Worm (Caenorhabditis elegans): ENCODE results near the gene ZK813.6.

ZK813.6 gene

ce11 chrX:3469332-3469731, 44.7 kb downstream of the ZK813.6 start:
- TF ChIP-seq ceh-83 (GFP tag; optimal IDR thresholded peaks at IDR 0.05) (no peak), lin-32 (GFP tag; optimal IDR thresholded peaks at IDR 0.05) (no peak), zip-8 (tag; optimal IDR thresholded peaks at IDR 0.05) (no peak), lin-13 (tag; optimal IDR thresholded peaks at IDR 0.05) (no peak), hlh-1 (tag; optimal IDR thresholded peaks at IDR 0.05) (no peak), sptf-1 (tag; optimal IDR thresholded peaks at IDR 0.05) (peak; percentile 56), unc-120 (tag; optimal IDR thresholded peaks at IDR 0.05; ENCODE audit: poor library complexity, severe bottlenecking) (no peak), mab-5 (tag; optimal IDR thresholded peaks at IDR 0.05) (no peak), ces-1 (GFP tag; optimal IDR thresholded peaks at IDR 0.05) (peak; percentile 95), elt-3 (tag; optimal IDR thresholded peaks at IDR 0.05) (no peak), unc-39 (tag; optimal IDR thresholded peaks at IDR 0.05) (no peak), elt-1 (tag; optimal IDR thresholded peaks at IDR 0.05; ENCODE audit: borderline replicate concordance, insufficient read depth) (no peak), ztf-11 (tag; optimal IDR thresholded peaks at IDR 0.05) (no peak), snpc-4 (tag; optimal IDR thresholded peaks at IDR 0.05) (no peak), M03D4.4 (tag; optimal IDR thresholded peaks at IDR 0.05) (peak; percentile 14), ceh-39 (tag; optimal IDR thresholded peaks at IDR 0.05) (no peak), nhr-237 (tag; optimal IDR thresholded peaks at IDR 0.05) (no peak), pha-4 (tag; optimal IDR thresholded peaks at IDR 0.05) (no peak), tbx-8 (GFP tag; optimal IDR thresholded peaks at IDR 0.05) (no peak), ceh-43 (GFP tag; optimal IDR thresholded peaks at IDR 0.05) (no peak), cnd-1 (tag; optimal IDR thresholded peaks at IDR 0.05) (no peak), drap-1 (GFP tag; optimal IDR thresholded peaks at IDR 0.05) (no peak), mep-1 (tag; optimal IDR thresholded peaks at IDR 0.05) (no peak), flh-1 (GFP tag; optimal IDR thresholded peaks at IDR 0.05) (no peak), nhr-12 (tag; optimal IDR thresholded peaks at IDR 0.05) (no peak), sem-2 (GFP tag; optimal IDR thresholded peaks at IDR 0.05) (no peak), mls-2 (tag; optimal IDR thresholded peaks at IDR 0.05) (peak; percentile 65), lsy-2 (tag; optimal IDR thresholded peaks at IDR 0.05) (no peak), nhr-2 (tag; optimal IDR thresholded peaks at IDR 0.05) (no peak)

DNA sequence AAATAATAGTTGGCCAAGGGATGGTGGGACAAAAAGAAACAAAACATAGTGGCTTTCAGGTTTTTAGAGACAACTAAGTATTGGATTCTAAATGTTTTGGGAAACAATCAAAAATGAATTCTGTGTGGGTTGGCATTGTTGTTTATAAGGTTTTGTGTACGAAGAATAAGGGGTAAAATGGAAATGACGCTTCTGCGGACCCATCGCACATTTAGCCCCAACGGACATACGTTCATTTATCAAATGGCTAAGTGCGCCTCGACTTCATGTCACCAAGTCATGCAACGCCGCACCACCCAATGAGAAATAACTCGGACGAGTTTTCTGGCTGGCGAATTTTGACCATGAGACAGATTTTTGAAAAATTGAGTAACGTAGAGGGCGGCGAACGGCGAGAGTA, 45.7 kb downstream of the ZK813.6 start:
- TF ChIP-seq zip-8 (tag; optimal IDR thresholded peaks at IDR 0.05), result no peak

DNA sequence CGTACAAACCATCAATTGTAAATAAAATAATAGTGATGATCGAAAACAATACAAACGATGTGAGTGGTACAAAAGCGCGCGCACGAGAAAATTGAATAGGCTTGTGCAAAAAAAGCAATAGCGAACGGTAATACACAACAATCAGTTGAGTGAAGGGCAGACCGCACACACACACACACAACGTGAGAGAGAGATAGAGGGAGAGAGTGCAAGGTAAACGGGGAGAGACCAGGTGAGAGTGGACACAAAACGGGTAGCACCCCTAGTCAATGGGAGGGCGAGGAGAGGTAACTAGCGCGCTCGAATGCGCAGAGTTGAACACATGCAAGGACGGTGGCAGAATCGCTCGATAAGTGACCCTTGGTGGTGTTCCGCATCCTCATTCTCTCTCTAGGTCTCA, 47.6 kb downstream of the ZK813.6 start:
- TF ChIP-seq snpc-4 (tag; optimal IDR thresholded peaks at IDR 0.05), result no peak
- no peak for TF ChIP-seq nhr-237 (tag; optimal IDR thresholded peaks at IDR 0.05)
- TF ChIP-seq sptf-1 (tag; optimal IDR thresholded peaks at IDR 0.05), result peak; percentile 65
- no peak for TF ChIP-seq blmp-1 (tag; optimal IDR thresholded peaks at IDR 0.05)
- TF ChIP-seq nhr-76 (tag; optimal IDR thresholded peaks at IDR 0.05), result no peak
- TF ChIP-seq sem-2 (GFP tag; optimal IDR thresholded peaks at IDR 0.05), result no peak
- no peak for TF ChIP-seq zip-8 (tag; optimal IDR thresholded peaks at IDR 0.05)
- TF ChIP-seq ztf-11 (tag; optimal IDR thresholded peaks at IDR 0.05), result peak; percentile 38
- peak; percentile 57 for TF ChIP-seq unc-120 (tag; optimal IDR thresholded peaks at IDR 0.05; ENCODE audit: poor library complexity, severe bottlenecking)
- no peak for TF ChIP-seq ceh-39 (tag; optimal IDR thresholded peaks at IDR 0.05)
- no peak for TF ChIP-seq elt-3 (tag; optimal IDR thresholded peaks at IDR 0.05)
- peak; percentile 2 for TF ChIP-seq M03D4.4 (tag; optimal IDR thresholded peaks at IDR 0.05)
- peak; percentile 31 for TF ChIP-seq lsy-2 (tag; optimal IDR thresholded peaks at IDR 0.05)
- TF ChIP-seq mep-1 (tag; optimal IDR thresholded peaks at IDR 0.05), result peak; percentile 28
- TF ChIP-seq nhr-28 (tag; optimal IDR thresholded peaks at IDR 0.05), result no peak
- peak; percentile 91 for TF ChIP-seq nhr-2 (tag; optimal IDR thresholded peaks at IDR 0.05)
- no peak for TF ChIP-seq unc-39 (tag; optimal IDR thresholded peaks at IDR 0.05)
- peak; percentile 57 for TF ChIP-seq elt-1 (tag; optimal IDR thresholded peaks at IDR 0.05; ENCODE audit: borderline replicate concordance, insufficient read depth)
- no peak for TF ChIP-seq ces-1 (GFP tag; optimal IDR thresholded peaks at IDR 0.05)
- TF ChIP-seq drap-1 (GFP tag; optimal IDR thresholded peaks at IDR 0.05), result peak; percentile 49
- peak; percentile 68 for TF ChIP-seq cnd-1 (tag; optimal IDR thresholded peaks at IDR 0.05)
- no peak for TF ChIP-seq nhr-12 (tag; optimal IDR thresholded peaks at IDR 0.05)
- no peak for TF ChIP-seq mab-5 (tag; optimal IDR thresholded peaks at IDR 0.05)
- no peak for TF ChIP-seq mls-2 (tag; optimal IDR thresholded peaks at IDR 0.05)
- peak; percentile 21 for TF ChIP-seq ceh-43 (GFP tag; optimal IDR thresholded peaks at IDR 0.05)
- TF ChIP-seq bed-3 (GFP tag; optimal IDR thresholded peaks at IDR 0.05), result no peak
- TF ChIP-seq flh-1 (GFP tag; optimal IDR thresholded peaks at IDR 0.05), result no peak
- no peak for TF ChIP-seq ceh-83 (GFP tag; optimal IDR thresholded peaks at IDR 0.05)
- no peak for TF ChIP-seq tbx-8 (GFP tag; optimal IDR thresholded peaks at IDR 0.05)
- TF ChIP-seq ham-2 (GFP tag; optimal IDR thresholded peaks at IDR 0.05), result peak; percentile 94
- peak; percentile 42 for TF ChIP-seq hlh-1 (tag; optimal IDR thresholded peaks at IDR 0.05)
- TF ChIP-seq pha-4 (tag; optimal IDR thresholded peaks at IDR 0.05), result peak; percentile 78
- peak; percentile 44 for TF ChIP-seq lin-13 (tag; optimal IDR thresholded peaks at IDR 0.05)

All from whole organism, mixed stage, embryonic.